Fruit fly (Drosophila melanogaster): ENCODE data around the gene Unc-76.

Gene Unc-76

DNA sequence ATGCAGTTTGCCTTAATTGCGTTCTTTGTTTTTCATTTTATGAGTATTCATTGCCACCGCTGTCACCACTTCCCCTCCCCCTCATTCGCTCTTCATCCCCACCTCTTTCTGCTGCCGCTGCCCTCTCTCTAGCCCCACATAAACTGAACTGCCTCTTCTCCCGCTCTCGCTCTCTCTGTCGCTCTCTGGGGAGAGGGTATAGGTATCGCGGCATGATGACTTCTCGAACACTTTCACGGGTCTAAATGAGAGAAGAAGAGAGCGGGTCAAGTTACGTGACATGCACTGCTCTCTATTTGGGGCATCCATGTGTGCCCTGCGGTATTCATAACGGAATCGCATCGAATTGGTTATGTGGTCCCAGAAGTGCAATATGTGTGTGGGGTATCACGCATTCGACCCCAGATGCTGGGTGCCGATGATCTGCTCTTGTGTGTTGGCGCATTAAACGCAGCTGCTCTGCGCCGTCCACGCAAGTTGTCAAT is 3.3 kb downstream of the Unc-76 start (continued):
- TF ChIP-seq sqz (GFP tag; optimal IDR thresholded peaks at IDR 0.05) = peak; percentile 17
- TF ChIP-seq CG15479 (GFP tag; optimal IDR thresholded peaks at IDR 0.05) = no peak
- TF ChIP-seq repo (GFP tag; optimal IDR thresholded peaks at IDR 0.05) = peak; percentile 69
- peak; percentile 32 for TF ChIP-seq gcm2 (GFP tag; optimal IDR thresholded peaks at IDR 0.05)
- TF ChIP-seq CG3407 (GFP tag; optimal IDR thresholded peaks at IDR 0.05) = peak; percentile 75
- peak; percentile 74; the same call in 2 of the 3 replicates for TF ChIP-seq CG11560 (tag; IDR thresholded peaks at IDR 0.05)
- peak; percentile 77 for TF ChIP-seq Hmr (GFP tag; optimal IDR thresholded peaks at IDR 0.05)
- TF ChIP-seq CG16815 (GFP tag; optimal IDR thresholded peaks at IDR 0.05) = peak; percentile 72
- TF ChIP-seq sisA (GFP tag; IDR thresholded peaks at IDR 0.05) = peak; percentile 86
- peak; percentile 81 for TF ChIP-seq tx (GFP tag; optimal IDR thresholded peaks at IDR 0.05)
- no peak for TF ChIP-seq CG6765 (GFP tag; optimal IDR thresholded peaks at IDR 0.05)
- TF ChIP-seq ase (GFP tag; IDR thresholded peaks at IDR 0.05) = peak; percentile 77
- no peak for TF ChIP-seq Neu2 (GFP tag; optimal IDR thresholded peaks at IDR 0.05; ENCODE audit: borderline replicate concordance)
- TF ChIP-seq NfI (GFP tag; optimal IDR thresholded peaks at IDR 0.05) = peak; percentile 78
- peak; percentile 25 for TF ChIP-seq trh (GFP tag; optimal IDR thresholded peaks at IDR 0.05)
- TF ChIP-seq mirr (GFP tag; optimal IDR thresholded peaks at IDR 0.05) = no peak
- peak; percentile 84 for TF ChIP-seq gem (tag; optimal IDR thresholded peaks at IDR 0.05)
- TF ChIP-seq Ets97D (GFP tag; optimal IDR thresholded peaks at IDR 0.05) = peak; percentile 63
- peak; percentile 34; the same call in 1 of the 2 replicates for TF ChIP-seq CG10321 (GFP tag; IDR thresholded peaks at IDR 0.05)
- TF ChIP-seq CG7372 (GFP tag; IDR thresholded peaks at IDR 0.05) = peak; percentile 58
- TF ChIP-seq Bgb (GFP tag; IDR thresholded peaks at IDR 0.05; ENCODE audit: partially characterized antibody) = no peak
- TF ChIP-seq cad (GFP tag; optimal IDR thresholded peaks at IDR 0.05) = no peak
- peak; percentile 85 for TF ChIP-seq gsb-n (tag; optimal IDR thresholded peaks at IDR 0.05)
- no peak for TF ChIP-seq hb (GFP tag; IDR thresholded peaks at IDR 0.05; ENCODE audit: partially characterized antibody)
- TF ChIP-seq CG10979 (tag; optimal IDR thresholded peaks at IDR 0.05) = peak; percentile 75
- TF ChIP-seq Hr78 (GFP tag; optimal IDR thresholded peaks at IDR 0.05) = peak in 1 of 2 experiments; percentile 98
- TF ChIP-seq Fer1 (GFP tag; optimal IDR thresholded peaks at IDR 0.05) = peak; percentile 79
- TF ChIP-seq CG15696 (tag; optimal IDR thresholded peaks at IDR 0.05) = peak; percentile 23
- peak; percentile 75 for TF ChIP-seq tap (tag; optimal IDR thresholded peaks at IDR 0.05)
- TF ChIP-seq CG31441 (GFP tag; IDR thresholded peaks at IDR 0.05) = peak; percentile 78
- TF ChIP-seq CG11504 (tag; optimal IDR thresholded peaks at IDR 0.05) = peak; percentile 79
- peak; percentile 63 for TF ChIP-seq klu (GFP tag; IDR thresholded peaks at IDR 0.05)
- peak; percentile 74 for TF ChIP-seq CG3847 (GFP tag; IDR thresholded peaks at IDR 0.05)
- TF ChIP-seq prd (optimal IDR thresholded peaks at IDR 0.05) = no peak
- TF ChIP-seq prd (GFP tag; IDR thresholded peaks at IDR 0.05) = peak; percentile 91
- peak; percentile 81 for TF ChIP-seq CG14667 (GFP tag; IDR thresholded peaks at IDR 0.05)
- TF ChIP-seq phol (tag; optimal IDR thresholded peaks at IDR 0.05) = peak; percentile 69
- TF ChIP-seq luna (GFP tag; optimal IDR thresholded peaks at IDR 0.05) = no peak
- peak; percentile 70; the same call in 2 of the 3 replicates for TF ChIP-seq gce (GFP tag; IDR thresholded peaks at IDR 0.05)
- TF ChIP-seq exex (tag; optimal IDR thresholded peaks at IDR 0.05) = no peak
- peak; percentile 27 for TF ChIP-seq CG13123 (GFP tag; optimal IDR thresholded peaks at IDR 0.05)
- peak; percentile 60 for TF ChIP-seq HmgD (GFP tag; optimal IDR thresholded peaks at IDR 0.05)
- TF ChIP-seq CG7928 (GFP tag; optimal IDR thresholded peaks at IDR 0.05) = peak; percentile 18
- peak; percentile 78 for TF ChIP-seq CG10959 (GFP tag; IDR thresholded peaks at IDR 0.05)
- no peak for TF ChIP-seq zf30C (GFP tag; optimal IDR thresholded peaks at IDR 0.05)
- TF ChIP-seq CG6272 (GFP tag; IDR thresholded peaks at IDR 0.05) = peak; percentile 68
- peak; percentile 70 for TF ChIP-seq CG11247 (GFP tag; IDR thresholded peaks at IDR 0.05)
- no peak for TF ChIP-seq TFAM (GFP tag; optimal IDR thresholded peaks at IDR 0.05)
- TF ChIP-seq fu2 (GFP tag; optimal IDR thresholded peaks at IDR 0.05) = peak; percentile 46
- peak; percentile 8 for TF ChIP-seq CG4328 (GFP tag; optimal IDR thresholded peaks at IDR 0.05)
- peak; percentile 80; the same call in 2 of the 3 replicates for TF ChIP-seq Mrtf (GFP tag; IDR thresholded peaks at IDR 0.05)
